Fruit fly (Drosophila melanogaster) whole organism, embryonic: ENCODE data around the gene CG12112.

Source experiments
- Aef1 ChIP-seq: fragments of 200-800 bp; sonication (Bioruptor generic); IDR thresholded peaks from 3 replicates; pipeline ENCODE4 v1.3.6; 2022; ENCODE audit warnings: missing biosample characterization, missing genetic modification characterization
- Atf-2 ChIP-seq: fragments of 200-800 bp; sonication (Bioruptor generic); optimal IDR thresholded peaks from 2 replicates; lab custom pipeline; 2016; ENCODE audit warnings: missing biosample characterization, missing genetic modification characterization
- Atf6 ChIP-seq: fragments of 200-800 bp; sonication (Bioruptor generic); IDR thresholded peaks from 2 replicates; pipeline ENCODE4 v1.3.6; 2022; ENCODE audit warnings: missing biosample characterization, missing genetic modification characterization
- CG10147 ChIP-seq: fragments of 200-800 bp; sonication (Bioruptor generic); optimal IDR thresholded peaks from 2 replicates; lab custom pipeline; 2019; ENCODE audit warnings: missing biosample characterization, mild to moderate bottlenecking, missing genetic modification characterization, moderate library complexity
- CG11085 ChIP-seq: fragments of 200-800 bp; sonication (Bioruptor generic); IDR thresholded peaks from 2 replicates; pipeline ENCODE4 v1.3.6; 2022; ENCODE audit warnings: missing biosample characterization, missing genetic modification characterization
- CG11560 ChIP-seq: fragments of 200-800 bp; sonication (Bioruptor generic); IDR thresholded peaks from 3 replicates; pipeline ENCODE4 v1.3.6; 2022; ENCODE audit warnings: missing biosample characterization, missing genetic modification characterization
- CG12071 ChIP-seq: fragments of 200-800 bp; sonication (Bioruptor generic); optimal IDR thresholded peaks from 3 replicates; lab custom pipeline; 2018; ENCODE audit warnings: missing biosample characterization, mild to moderate bottlenecking, missing genetic modification characterization
- CG12236 ChIP-seq: fragments of 200-800 bp; sonication (Bioruptor generic); optimal IDR thresholded peaks from 2 replicates; lab custom pipeline; 2016; ENCODE audit warnings: missing biosample characterization, missing genetic modification characterization
- CG2199 ChIP-seq: fragments of 200-800 bp; sonication (Bioruptor generic); IDR thresholded peaks from 3 replicates; pipeline ENCODE4 v1.3.6; 2022; ENCODE audit warnings: missing biosample characterization, missing genetic modification characterization
- CG3407 ChIP-seq: fragments of 200-800 bp; sonication (Bioruptor generic); optimal IDR thresholded peaks from 2 replicates; lab custom pipeline; 2018; ENCODE audit warnings: missing biosample characterization, mild to moderate bottlenecking, missing genetic modification characterization
- CG4707 ChIP-seq: fragments of 200-800 bp; sonication (Bioruptor generic); optimal IDR thresholded peaks from 2 replicates; lab custom pipeline; 2018; ENCODE audit warnings: missing biosample characterization, mild to moderate bottlenecking, missing genetic modification characterization, moderate library complexity
- CG5245 ChIP-seq: fragments of 200-800 bp; sonication (Bioruptor generic); optimal IDR thresholded peaks from 3 replicates; lab custom pipeline; 2016; ENCODE audit warnings: missing biosample characterization, missing genetic modification characterization
- CG6175 ChIP-seq: fragments of 200-800 bp; sonication (Bioruptor generic); IDR thresholded peaks from 3 replicates; pipeline ENCODE4 v1.3.6; 2022; ENCODE audit warnings: missing biosample characterization, missing genetic modification characterization
- CG6813 ChIP-seq: fragments of 200-800 bp; sonication (Bioruptor generic); optimal IDR thresholded peaks from 2 replicates; lab custom pipeline; 2017; ENCODE audit warnings: missing biosample characterization, missing genetic modification characterization, mild to moderate bottlenecking, moderate library complexity, missing genetic modification reagents
- CG9215 ChIP-seq: fragments of 200-800 bp; sonication (Bioruptor generic); IDR thresholded peaks from 2 replicates; pipeline ENCODE4 v1.3.6; 2022; ENCODE audit warnings: missing biosample characterization, missing genetic modification characterization
- CG9609 ChIP-seq: fragments of 200-800 bp; sonication (Bioruptor generic); optimal IDR thresholded peaks from 3 replicates; lab custom pipeline; 2016; ENCODE audit warnings: missing biosample characterization, missing genetic modification characterization
- CrebB ChIP-seq: fragments of 200-800 bp; sonication (Bioruptor generic); optimal IDR thresholded peaks from 3 replicates; lab custom pipeline; 2018; ENCODE audit warnings: missing biosample characterization, mild to moderate bottlenecking, missing genetic modification characterization
- Doc2 ChIP-seq: fragments of 200-800 bp; sonication (Bioruptor generic); IDR thresholded peaks from 2 replicates; pipeline ENCODE4 v1.3.6; 2022; ENCODE audit warnings: missing biosample characterization, missing genetic modification characterization
- Drgx ChIP-seq: fragments of 200-800 bp; sonication (Bioruptor generic); IDR thresholded peaks from 2 replicates; pipeline ENCODE4 v1.3.6; 2022; ENCODE audit warnings: missing biosample characterization, missing genetic modification characterization
- H15 ChIP-seq: fragments of 200-800 bp; sonication (Bioruptor generic); IDR thresholded peaks from 3 replicates; pipeline ENCODE4 v1.3.6; 2022; ENCODE audit warnings: missing biosample characterization, missing genetic modification characterization
- HHEX ChIP-seq: fragments of 200-800 bp; sonication (Bioruptor generic); optimal IDR thresholded peaks from 3 replicates; lab custom pipeline; 2017; ENCODE audit warnings: missing biosample characterization, mild to moderate bottlenecking, missing genetic modification characterization, missing genetic modification reagents
- HmgD ChIP-seq: fragments of 200-800 bp; sonication (Bioruptor generic); optimal IDR thresholded peaks from 3 replicates; lab custom pipeline; 2016; ENCODE audit warnings: missing biosample characterization, missing genetic modification characterization
- Hr51 ChIP-seq, 2 experiments: fragments of 200-800 bp; sonication (Bioruptor generic); optimal IDR thresholded peaks; 2 replicates in 1 of 2; 3 replicates in 1 of 2; lab custom pipeline; 2016 to 2018; ENCODE audit warnings: missing biosample characterization in 2 of 2, missing genetic modification characterization in 2 of 2, mild to moderate bottlenecking in 1 of 2, moderate library complexity in 1 of 2
- Mad ChIP-seq: fragments of 200-800 bp; sonication (Bioruptor generic); optimal IDR thresholded peaks from 2 replicates; lab custom pipeline; 2016; ENCODE audit warnings: missing biosample characterization, missing genetic modification characterization
- Max ChIP-seq: fragments of 200-800 bp; sonication (Bioruptor generic); optimal IDR thresholded peaks from 2 replicates; lab custom pipeline; 2016; ENCODE audit warnings: missing biosample characterization, mild to moderate bottlenecking, missing genetic modification characterization
- Mrtf ChIP-seq: fragments of 200-800 bp; sonication (Bioruptor generic); IDR thresholded peaks from 3 replicates; pipeline ENCODE4 v1.3.6; 2022; ENCODE audit warnings: missing biosample characterization, missing genetic modification characterization
- NC2β ChIP-seq: fragments of 200-800 bp; sonication (Bioruptor generic); optimal IDR thresholded peaks from 2 replicates; lab custom pipeline; 2016; ENCODE audit warnings: missing biosample characterization, missing genetic modification characterization
- NK7.1 ChIP-seq: fragments of 200-800 bp; sonication (Bioruptor generic); optimal IDR thresholded peaks from 3 replicates; lab custom pipeline; 2016; ENCODE audit warnings: missing biosample characterization, missing genetic modification characterization
- PHDP ChIP-seq: fragments of 200-800 bp; sonication (Bioruptor generic); optimal IDR thresholded peaks from 3 replicates; lab custom pipeline; 2018; ENCODE audit warnings: missing biosample characterization, mild to moderate bottlenecking, missing genetic modification characterization, moderate library complexity
- Trl ChIP-seq, 3 experiments: fragments of >200 bp in 2 of 3; fragments of 200-800 bp in 1 of 3; sonication (Bioruptor generic) in 1 of 3; optimal IDR thresholded peaks; 2 replicates in 1 of 3; 3 replicates in 2 of 3; lab custom pipeline; 2016 to 2017; ENCODE audit warnings: missing biosample characterization in 1 of 3, missing genetic modification characterization in 1 of 3
- Usf ChIP-seq: fragments of 200-800 bp; sonication (Bioruptor generic); optimal IDR thresholded peaks from 2 replicates; lab custom pipeline; 2017; ENCODE audit warnings: missing genotype, missing biosample characterization, missing genetic modification characterization
- Xrp1 ChIP-seq: fragments of 200-800 bp; sonication (Bioruptor generic); IDR thresholded peaks from 2 replicates; pipeline ENCODE4 v1.3.6; 2022; ENCODE audit warnings: missing biosample characterization, missing genetic modification characterization
- amos ChIP-seq: fragments of 200-800 bp; sonication (Bioruptor generic); IDR thresholded peaks from 2 replicates; pipeline ENCODE4 v1.3.6; 2022; ENCODE audit warnings: missing biosample characterization, missing genetic modification characterization; ENCODE audit not compliant: partially characterized antibody
- ash1 ChIP-seq: fragments of 200-800 bp; sonication (Bioruptor generic); optimal IDR thresholded peaks from 2 replicates; lab custom pipeline; 2018; ENCODE audit warnings: missing biosample characterization, mild to moderate bottlenecking, missing genetic modification characterization
- crol ChIP-seq: fragments of 200-800 bp; sonication (Bioruptor generic); IDR thresholded peaks from 2 replicates; pipeline ENCODE4 v1.3.6; 2022; ENCODE audit warnings: missing biosample characterization, missing genetic modification characterization
- dmrt99B ChIP-seq: fragments of 200-800 bp; sonication (Bioruptor generic); optimal IDR thresholded peaks from 2 replicates; lab custom pipeline; 2018; ENCODE audit warnings: missing biosample characterization, mild to moderate bottlenecking, missing genetic modification characterization, moderate library complexity
- en ChIP-seq: fragments of 200-800 bp; sonication (Bioruptor generic); optimal IDR thresholded peaks from 2 replicates; lab custom pipeline; 2016; ENCODE audit warnings: missing biosample characterization, missing genetic modification characterization
- grau ChIP-seq: fragments of 200-800 bp; optimal IDR thresholded peaks from 3 replicates; lab custom pipeline; 2019; ENCODE audit warnings: missing biosample characterization, mild to moderate bottlenecking, missing genetic modification characterization, moderate library complexity
- jing ChIP-seq: fragments of 200-800 bp; sonication (Bioruptor generic); optimal IDR thresholded peaks from 2 replicates; lab custom pipeline; 2018; ENCODE audit warnings: missing biosample characterization, mild to moderate bottlenecking, missing genetic modification characterization
- lilli ChIP-seq: fragments of 200-800 bp; sonication (Bioruptor generic); optimal IDR thresholded peaks from 3 replicates; lab custom pipeline; 2016; ENCODE audit warnings: missing biosample characterization, missing genetic modification characterization
- luna ChIP-seq: fragments of 200-800 bp; sonication (Bioruptor generic); optimal IDR thresholded peaks from 2 replicates; lab custom pipeline; 2016; ENCODE audit warnings: missing biosample characterization, missing genetic modification characterization
- mld ChIP-seq: fragments of 200-800 bp; sonication (Bioruptor generic); IDR thresholded peaks from 3 replicates; pipeline ENCODE4 v1.3.6; 2022; ENCODE audit warnings: missing biosample characterization, missing genetic modification characterization; ENCODE audit not compliant: partially characterized antibody
- nau ChIP-seq: fragments of 200-800 bp; sonication (Bioruptor generic); optimal IDR thresholded peaks from 3 replicates; lab custom pipeline; 2017; ENCODE audit warnings: missing biosample characterization, mild to moderate bottlenecking, missing genetic modification characterization, missing genetic modification reagents
- pan ChIP-seq, 4 experiments: fragments of >200 bp in 3 of 4; fragments of 200-800 bp in 1 of 4; sonication (Bioruptor generic) in 1 of 4; optimal IDR thresholded peaks in 3 of 4; IDR thresholded peaks in 1 of 4; 2 replicates each; pipeline versions ENCODE4 v1.3.6 to Lab custom; 2017 to 2022; ENCODE audit warnings: missing biosample characterization in 2 of 4, missing genetic modification characterization in 2 of 4, mixed read lengths in 1 of 4
- pzg ChIP-seq: fragments of 200-800 bp; sonication (Bioruptor generic); optimal IDR thresholded peaks from 3 replicates; lab custom pipeline; 2018; ENCODE audit warnings: missing biosample characterization, mild to moderate bottlenecking, missing genetic modification characterization, moderate library complexity
- row ChIP-seq: fragments of 200-800 bp; sonication (Bioruptor generic); IDR thresholded peaks from 3 replicates; pipeline ENCODE4 v1.3.6; 2022; ENCODE audit warnings: missing biosample characterization, missing genetic modification characterization
- salm ChIP-seq: fragments of 200-800 bp; sonication (Bioruptor generic); optimal IDR thresholded peaks from 2 replicates; lab custom pipeline; 2018; ENCODE audit warnings: missing biosample characterization, mild to moderate bottlenecking, missing genetic modification characterization
- sima ChIP-seq: fragments of 200-800 bp; sonication (Bioruptor generic); optimal IDR thresholded peaks from 2 replicates; lab custom pipeline; 2016; ENCODE audit warnings: missing biosample characterization, missing genetic modification characterization
- vnd ChIP-seq: fragments of 200-800 bp; sonication (Bioruptor generic); IDR thresholded peaks from 3 replicates; pipeline ENCODE4 v1.3.6; 2022; ENCODE audit warnings: missing biosample characterization, missing genetic modification characterization; ENCODE audit not compliant: partially characterized antibody
- zen ChIP-seq: fragments of 200-800 bp; sonication (Bioruptor generic); optimal IDR thresholded peaks from 3 replicates; lab custom pipeline; 2018; ENCODE audit warnings: missing biosample characterization, mild to moderate bottlenecking, missing genetic modification characterization, moderate library complexity

CG12112 gene

DNA sequence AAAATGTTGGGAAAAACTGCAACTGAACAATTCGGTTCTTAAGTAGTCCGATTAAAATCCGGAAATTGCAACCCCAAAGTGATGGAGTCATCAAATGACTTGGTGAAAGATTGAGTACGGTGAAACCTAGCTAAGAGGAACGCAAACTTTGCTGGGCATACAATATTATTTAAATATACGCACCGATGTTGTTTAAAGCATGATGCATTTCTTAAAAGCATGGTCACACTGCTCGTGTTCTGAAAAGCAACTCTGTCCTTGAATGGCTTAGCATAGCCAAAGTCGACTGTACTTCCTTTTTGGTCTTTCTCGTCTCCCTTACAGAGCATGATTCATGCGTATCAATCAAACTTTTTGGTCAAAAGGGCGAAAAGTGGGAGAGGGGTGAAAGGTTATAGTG, 23.3 kb downstream of the CG12112 start (continued):
- TF ChIP-seq NK7.1, result no peak
- TF ChIP-seq jing, result no peak
- TF ChIP-seq Mad, result no peak
- no peak for TF ChIP-seq CG11085 (GFP tag; lab: Robert Waterston, UW)
- peak; percentile 26 for TF ChIP-seq HHEX
- TF ChIP-seq nau (GFP tag; lab: Kevin White, UChicago), result no peak
- TF ChIP-seq Trl (optimal IDR thresholded peaks at IDR 0.05; lab: Kevin White, UChicago), result no peak
- TF ChIP-seq Trl (GFP tag; optimal IDR thresholded peaks at IDR 0.05; lab: Kevin White, UChicago), result peak; percentile 46
- peak; percentile 25 for TF ChIP-seq PHDP
- peak; percentile 5 for TF ChIP-seq CG4707 (GFP tag; lab: Kevin White, UChicago)
- TF ChIP-seq HmgD, result no peak
- no peak for TF ChIP-seq Atf-2 (GFP tag; lab: Kevin White, UChicago)
- 0 out of 2 replicates have a peak, but pooled peaks have one; percentile 11 for TF ChIP-seq CG9215 (GFP tag; lab: Robert Waterston, UW)
- no peak for TF ChIP-seq Doc2
- TF ChIP-seq salm, result no peak
- TF ChIP-seq CG6813 (GFP tag; lab: Kevin White, UChicago), result no peak
- TF ChIP-seq Usf (GFP tag; lab: Kevin White, UChicago), result no peak
- no peak for TF ChIP-seq CG10147 (GFP tag; lab: Kevin White, UChicago)
- TF ChIP-seq CG5245 (GFP tag; lab: Kevin White, UChicago), result no peak
- TF ChIP-seq H15, result no peak
- peak; percentile 80 for TF ChIP-seq grau (tag; lab: Kevin White, UChicago)
- no peak for TF ChIP-seq sima (GFP tag; lab: Kevin White, UChicago)
- no peak for TF ChIP-seq NC2β
- no peak for TF ChIP-seq CG11560 (tag; lab: Robert Waterston, UW)
- TF ChIP-seq crol (GFP tag; lab: Robert Waterston, UW), result no peak
- peak; percentile 61 for TF ChIP-seq dmrt99B (tag; lab: Kevin White, UChicago)
- TF ChIP-seq Atf6 (GFP tag; lab: Robert Waterston, UW), result peak; percentile 50; the same call in 1 of the 2 replicates
- no peak for TF ChIP-seq vnd (GFP tag; lab: Robert Waterston, UW)
- TF ChIP-seq CG2199, result no peak
- peak; percentile 58 for TF ChIP-seq lilli (GFP tag; lab: Kevin White, UChicago)
- no peak for TF ChIP-seq amos (GFP tag; lab: Robert Waterston, UW)
- TF ChIP-seq ash1, result no peak
- TF ChIP-seq Drgx (GFP tag; lab: Robert Waterston, UW), result no peak
- peak; percentile 61; the same call in 1 of the 2 replicates for TF ChIP-seq Xrp1 (GFP tag; lab: Robert Waterston, UW)
- no peak for TF ChIP-seq luna (GFP tag; lab: Kevin White, UChicago)
- TF ChIP-seq row, result peak; percentile 65
- TF ChIP-seq CG12071 (GFP tag; lab: Kevin White, UChicago), result peak; percentile 8
- TF ChIP-seq CG12236 (GFP tag; lab: Kevin White, UChicago), result no peak
- TF ChIP-seq CG6175 (GFP tag; lab: Robert Waterston, UW), result no peak
- TF ChIP-seq mld, result no peak
- no peak for TF ChIP-seq en (GFP tag; lab: Kevin White, UChicago)
- TF ChIP-seq CG9609 (GFP tag; lab: Kevin White, UChicago), result no peak
- no peak for TF ChIP-seq zen (tag; lab: Kevin White, UChicago)
- TF ChIP-seq pzg (GFP tag; lab: Kevin White, UChicago), result no peak
- 0 out of 3 replicates have a peak, but pooled peaks have one; percentile 32 for TF ChIP-seq Aef1 (GFP tag; lab: Robert Waterston, UW)
- TF ChIP-seq CG3407 (GFP tag; lab: Kevin White, UChicago), result no peak
- no peak for TF ChIP-seq CrebB (tag; lab: Kevin White, UChicago)
- TF ChIP-seq pan (optimal IDR thresholded peaks at IDR 0.05; lab: Kevin White, UChicago), result no peak
- peak in 1 of 2 experiments; percentile 37 for TF ChIP-seq pan (GFP tag; optimal IDR thresholded peaks at IDR 0.05 in 1 of 2, IDR thresholded peaks at IDR 0.05 in 1 of 2)
- TF ChIP-seq Mrtf, result peak; percentile 58; the same call in 2 of the 3 replicates
- peak in 1 of 2 experiments; percentile 48 for TF ChIP-seq Hr51 (GFP tag; optimal IDR thresholded peaks at IDR 0.05; lab: Kevin White, UChicago)
- TF ChIP-seq Max (GFP tag; lab: Kevin White, UChicago), result no peak
